Worm (Caenorhabditis elegans) whole organism, L4 larva: Measurements from ENCODE around the gene F14D7.18.

Experiments
- nhr-76 ChIP-seq: fragments of 150-350 bp; optimal IDR thresholded peaks from 2 replicates; lab custom pipeline; 2014; ENCODE audit warnings: missing biosample characterization, missing genetic modification characterization
- unc-39 ChIP-seq: sonication (generic microtip); optimal IDR thresholded peaks from 2 replicates; lab custom pipeline; 2017; ENCODE audit warnings: missing biosample characterization, missing genetic modification characterization

DNA sequence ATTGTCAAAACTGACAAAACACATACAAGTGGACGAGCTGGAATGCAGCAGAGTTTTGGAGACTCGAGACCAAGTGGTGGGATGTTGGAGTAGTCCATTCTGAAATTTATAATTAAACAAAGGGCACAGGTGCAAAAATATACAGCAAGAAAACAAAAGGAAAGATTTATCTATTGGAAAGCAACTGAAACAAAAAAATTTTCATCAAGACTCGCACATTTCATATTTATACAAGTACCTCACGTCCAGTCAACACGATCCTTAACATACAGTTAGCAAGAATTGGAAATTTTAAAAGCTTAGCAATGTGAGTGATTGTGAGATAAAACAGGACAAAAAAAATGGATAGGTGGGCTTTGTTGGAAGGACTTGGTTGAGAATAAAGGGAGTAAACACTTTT lies 23.7 kb upstream of the F14D7.18 start, which contains the start of gene F47B8.1:
- TF ChIP-seq nhr-76 (tag; lab: Kevin White, UChicago) (no peak), unc-39 (tag; lab: Kevin White, UChicago) (no peak)
